Worm (Caenorhabditis elegans) whole organism, midembryonic: ENCODE measurements around the gene atg-9.

ENCODE experiments used
- ref-1 ChIP-seq: fragments of 200-800 bp; sonication (Bioruptor generic); conservative IDR thresholded peaks from 2 replicates; pipeline ENCODE4 v1.3.6; 2022; ENCODE audit warnings: missing genetic modification reagents, missing genetic modification characterization, missing compliant biosample characterization
- ztf-23 ChIP-seq: fragments of 200-800 bp; sonication (Bioruptor generic); IDR thresholded peaks from 2 replicates; pipeline ENCODE4 v1.3.6; 2022; ENCODE audit warnings: missing genetic modification reagents, missing genetic modification characterization, missing compliant biosample characterization

DNA sequence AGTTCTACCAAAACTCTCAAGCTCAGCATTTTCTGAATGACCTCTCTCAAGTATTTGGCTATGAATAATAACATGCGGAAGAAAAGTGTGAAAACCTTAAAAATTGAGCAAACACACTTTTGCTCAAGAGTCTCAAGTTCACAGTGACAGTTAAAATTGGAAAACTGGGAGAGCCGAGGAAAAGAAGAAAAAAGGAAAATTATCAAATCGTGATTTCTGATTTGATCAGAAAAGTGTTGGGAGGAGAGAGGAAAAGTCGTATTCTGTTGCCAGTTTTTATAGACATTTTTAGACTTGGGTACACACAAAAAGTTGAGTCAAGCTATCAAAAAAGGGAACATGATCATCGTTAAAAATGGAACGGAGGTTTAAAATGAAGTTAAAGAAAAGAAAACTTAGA lies 17.9 kb upstream of the atg-9 start:
- TF ChIP-seq ref-1 (no peak), ztf-23 (GFP tag; lab: Robert Waterston, UW) (no peak)
